Fruit fly (Drosophila melanogaster) whole organism, embryonic: ENCODE data around the gene Osi10b.

Experiments used
- Bteb2 ChIP-seq: fragments of 200-800 bp; sonication (Bioruptor generic); optimal IDR thresholded peaks from 2 replicates; lab custom pipeline; 2016; ENCODE audit warnings: missing biosample characterization, missing genetic modification characterization
- CG10267 ChIP-seq: fragments of 200-800 bp; sonication (Bioruptor generic); optimal IDR thresholded peaks from 2 replicates; lab custom pipeline; 2018; ENCODE audit warnings: missing biosample characterization, mild to moderate bottlenecking, missing genetic modification characterization, moderate library complexity
- CG11247 ChIP-seq: fragments of 200-800 bp; sonication (Bioruptor generic); IDR thresholded peaks from 2 replicates; pipeline ENCODE4 v1.3.6; 2022; ENCODE audit warnings: missing biosample characterization, missing genetic modification characterization
- CG14667 ChIP-seq: fragments of 200-800 bp; sonication (Bioruptor generic); IDR thresholded peaks from 2 replicates; pipeline ENCODE4 v1.3.6; 2022; ENCODE audit warnings: missing biosample characterization, missing genetic modification characterization
- CG14710 ChIP-seq: fragments of 200-800 bp; sonication (Bioruptor generic); optimal IDR thresholded peaks from 3 replicates; lab custom pipeline; 2019; ENCODE audit warnings: missing biosample characterization, mild to moderate bottlenecking, missing genetic modification characterization, moderate library complexity
- CG14860 ChIP-seq: fragments of 200-800 bp; sonication (Bioruptor generic); IDR thresholded peaks from 3 replicates; pipeline ENCODE4 v1.3.6; 2022; ENCODE audit warnings: missing biosample characterization, missing genetic modification characterization; ENCODE audit not compliant: partially characterized antibody
- CG17385 ChIP-seq: fragments of 200-800 bp; sonication (Bioruptor generic); optimal IDR thresholded peaks from 3 replicates; lab custom pipeline; 2018; ENCODE audit warnings: missing biosample characterization, mild to moderate bottlenecking, missing genetic modification characterization
- CG17802 ChIP-seq: fragments of 200-800 bp; sonication (Bioruptor generic); optimal IDR thresholded peaks from 2 replicates; lab custom pipeline; 2018; ENCODE audit warnings: missing biosample characterization, mild to moderate bottlenecking, missing genetic modification characterization, moderate library complexity
- CG30403 ChIP-seq: fragments of 200-800 bp; sonication (Bioruptor generic); optimal IDR thresholded peaks from 3 replicates; lab custom pipeline; 2016; ENCODE audit warnings: missing biosample characterization, missing genetic modification characterization
- CG31441 ChIP-seq: fragments of 200-800 bp; sonication (Bioruptor generic); IDR thresholded peaks from 2 replicates; pipeline ENCODE4 v1.3.6; 2022; ENCODE audit warnings: missing biosample characterization, missing genetic modification characterization
- CG32532 ChIP-seq: fragments of 200-800 bp; sonication (Bioruptor generic); IDR thresholded peaks from 2 replicates; pipeline ENCODE4 v1.3.6; 2022; ENCODE audit warnings: missing biosample characterization, missing genetic modification characterization
- CG3726 ChIP-seq: fragments of 200-800 bp; sonication (Bioruptor generic); IDR thresholded peaks from 3 replicates; pipeline ENCODE4, ENCODE4 v1.3.6; 2022; ENCODE audit warnings: missing biosample characterization, missing genetic modification characterization
- CG4617 ChIP-seq: fragments of 200-800 bp; sonication (Bioruptor generic); optimal IDR thresholded peaks from 3 replicates; lab custom pipeline; 2016; ENCODE audit warnings: missing biosample characterization, missing genetic modification characterization, borderline replicate concordance
- CG5180 ChIP-seq: fragments of 200-800 bp; sonication (Bioruptor generic); optimal IDR thresholded peaks from 3 replicates; lab custom pipeline; 2017; ENCODE audit warnings: missing biosample characterization, missing genetic modification characterization, mild to moderate bottlenecking, moderate library complexity, missing genetic modification reagents
- CG9817 ChIP-seq: fragments of 200-800 bp; sonication (Bioruptor generic); optimal IDR thresholded peaks from 2 replicates; lab custom pipeline; 2018; ENCODE audit warnings: missing biosample characterization, mild to moderate bottlenecking, missing genetic modification characterization, moderate library complexity
- CTCF ChIP-seq: fragments of 200-800 bp; sonication (Bioruptor generic); optimal IDR thresholded peaks from 2 replicates; lab custom pipeline; 2017; ENCODE audit warnings: missing biosample characterization, mild to moderate bottlenecking, missing genetic modification characterization, moderate library complexity
- CrebB ChIP-seq: fragments of 200-800 bp; sonication (Bioruptor generic); optimal IDR thresholded peaks from 3 replicates; lab custom pipeline; 2018; ENCODE audit warnings: missing biosample characterization, mild to moderate bottlenecking, missing genetic modification characterization
- Dfd ChIP-seq, 2 experiments: fragments of >200 bp; optimal IDR thresholded peaks; 2 replicates each; lab custom pipeline; 2017; ENCODE audit warnings: missing biosample characterization in 2 of 2, missing genetic modification characterization in 2 of 2
- Doc2 ChIP-seq: fragments of 200-800 bp; sonication (Bioruptor generic); IDR thresholded peaks from 2 replicates; pipeline ENCODE4 v1.3.6; 2022; ENCODE audit warnings: missing biosample characterization, missing genetic modification characterization
- Hmx ChIP-seq: fragments of 200-800 bp; sonication (Bioruptor generic); optimal IDR thresholded peaks from 2 replicates; lab custom pipeline; 2016; ENCODE audit warnings: missing biosample characterization, missing genetic modification characterization
- Hsf ChIP-seq: fragments of 200-800 bp; sonication (Bioruptor generic); optimal IDR thresholded peaks from 3 replicates; lab custom pipeline; 2016; ENCODE audit warnings: missing biosample characterization, missing genetic modification characterization
- Mes4 ChIP-seq: fragments of 200-800 bp; sonication (Bioruptor generic); optimal IDR thresholded peaks from 2 replicates; lab custom pipeline; 2016; ENCODE audit warnings: missing biosample characterization, missing genetic modification characterization
- Nf-YB ChIP-seq: fragments of 200-800 bp; sonication (Bioruptor generic); optimal IDR thresholded peaks from 3 replicates; lab custom pipeline; 2019; ENCODE audit warnings: missing biosample characterization, mild to moderate bottlenecking, missing genetic modification characterization, moderate library complexity
- PHDP ChIP-seq: fragments of 200-800 bp; sonication (Bioruptor generic); optimal IDR thresholded peaks from 3 replicates; lab custom pipeline; 2018; ENCODE audit warnings: missing biosample characterization, mild to moderate bottlenecking, missing genetic modification characterization, moderate library complexity
- Scr ChIP-seq: fragments of 200-800 bp; sonication (Bioruptor generic); IDR thresholded peaks from 2 replicates; pipeline ENCODE4 v1.3.6; 2022; ENCODE audit warnings: missing biosample characterization, missing genetic modification characterization; ENCODE audit not compliant: partially characterized antibody
- Sox100B ChIP-seq: fragments of 200-800 bp; sonication (Bioruptor generic); optimal IDR thresholded peaks from 3 replicates; lab custom pipeline; 2018; ENCODE audit warnings: missing biosample characterization, mild to moderate bottlenecking, missing genetic modification characterization
- Ssrp ChIP-seq: fragments of 200-800 bp; sonication (Bioruptor generic); optimal IDR thresholded peaks from 2 replicates; lab custom pipeline; 2018; ENCODE audit warnings: missing biosample characterization, mild to moderate bottlenecking, missing genetic modification characterization, moderate library complexity
- Xrp1 ChIP-seq: fragments of 200-800 bp; sonication (Bioruptor generic); IDR thresholded peaks from 2 replicates; pipeline ENCODE4 v1.3.6; 2022; ENCODE audit warnings: missing biosample characterization, missing genetic modification characterization
- abd-A ChIP-seq: fragments of 200-800 bp; sonication (Bioruptor generic); optimal IDR thresholded peaks from 3 replicates; lab custom pipeline; 2019; ENCODE audit warnings: missing biosample characterization, mild to moderate bottlenecking, missing genetic modification characterization, moderate library complexity
- az2 ChIP-seq: fragments of 200-800 bp; sonication (Bioruptor generic); optimal IDR thresholded peaks from 3 replicates; lab custom pipeline; 2016; ENCODE audit warnings: missing biosample characterization, missing genetic modification characterization
- btn ChIP-seq: fragments of 200-800 bp; sonication (Bioruptor generic); optimal IDR thresholded peaks from 2 replicates; lab custom pipeline; 2016; ENCODE audit warnings: missing biosample characterization, missing genetic modification characterization
- cato ChIP-seq: fragments of 200-800 bp; sonication (Bioruptor generic); optimal IDR thresholded peaks from 2 replicates; lab custom pipeline; 2016; ENCODE audit warnings: missing biosample characterization, missing genetic modification characterization, borderline replicate concordance
- chif ChIP-seq, 2 experiments: fragments of 200-800 bp; sonication (Bioruptor generic); optimal IDR thresholded peaks; 3 replicates each; lab custom pipeline; 2016; ENCODE audit warnings: missing biosample characterization in 2 of 2, missing genetic modification characterization in 2 of 2
- chm ChIP-seq: fragments of 200-800 bp; sonication (Bioruptor generic); IDR thresholded peaks from 2 replicates; pipeline ENCODE4 v1.3.6; 2022; ENCODE audit warnings: missing biosample characterization, missing genetic modification characterization
- crp ChIP-seq, 2 experiments: fragments of 200-800 bp; sonication (Bioruptor generic); optimal IDR thresholded peaks; 2 replicates in 1 of 2; 3 replicates in 1 of 2; lab custom pipeline; 2017; ENCODE audit warnings: missing biosample characterization in 2 of 2, missing genetic modification characterization in 2 of 2, mild to moderate bottlenecking in 1 of 2, moderate library complexity in 1 of 2
- dan ChIP-seq: fragments of 200-800 bp; sonication (Bioruptor generic); IDR thresholded peaks from 2 replicates; pipeline ENCODE4 v1.3.6; 2022; ENCODE audit warnings: missing biosample characterization, missing genetic modification characterization
- emc ChIP-seq: fragments of 200-800 bp; sonication (Bioruptor generic); optimal IDR thresholded peaks from 2 replicates; lab custom pipeline; 2016; ENCODE audit warnings: missing biosample characterization, missing genetic modification characterization
- esg ChIP-seq: fragments of 200-800 bp; sonication (Bioruptor generic); conservative IDR thresholded peaks from 2 replicates; pipeline ENCODE4 v1.3.6; 2022; ENCODE audit warnings: missing biosample characterization, missing genetic modification characterization
- ewg ChIP-seq: fragments of 200-800 bp; sonication (Bioruptor generic); optimal IDR thresholded peaks from 3 replicates; lab custom pipeline; 2017; ENCODE audit warnings: mild to moderate bottlenecking, missing biosample characterization, missing genetic modification reagents, missing genetic modification characterization
- eyg ChIP-seq: fragments of 200-800 bp; sonication (Bioruptor generic); optimal IDR thresholded peaks from 3 replicates; lab custom pipeline; 2016; ENCODE audit warnings: missing biosample characterization, missing genetic modification characterization
- fd96Cb ChIP-seq: fragments of 200-800 bp; sonication (Bioruptor generic); optimal IDR thresholded peaks from 2 replicates; lab custom pipeline; 2018; ENCODE audit warnings: missing biosample characterization, mild to moderate bottlenecking, missing genetic modification characterization, moderate library complexity
- gce ChIP-seq: fragments of 200-800 bp; sonication (Bioruptor generic); IDR thresholded peaks from 3 replicates; pipeline ENCODE4 v1.3.6; 2022; ENCODE audit warnings: missing biosample characterization, missing genetic modification characterization
- gem ChIP-seq: fragments of 200-800 bp; sonication (Bioruptor generic); optimal IDR thresholded peaks from 2 replicates; lab custom pipeline; 2019; ENCODE audit warnings: missing biosample characterization, mild to moderate bottlenecking, missing genetic modification characterization, moderate library complexity
- gt ChIP-seq: fragments of 200-800 bp; sonication (Bioruptor generic); IDR thresholded peaks from 2 replicates; pipeline ENCODE4 v1.3.6; 2022; ENCODE audit warnings: missing biosample characterization, missing genetic modification characterization
- insv ChIP-seq, 2 experiments: fragments of 200-800 bp; sonication (Bioruptor generic); optimal IDR thresholded peaks; 3 replicates each; lab custom pipeline; 2016 to 2018; ENCODE audit warnings: missing biosample characterization in 2 of 2, missing genetic modification characterization in 2 of 2
- luna ChIP-seq: fragments of 200-800 bp; sonication (Bioruptor generic); optimal IDR thresholded peaks from 2 replicates; lab custom pipeline; 2016; ENCODE audit warnings: missing biosample characterization, missing genetic modification characterization
- maf-S ChIP-seq: fragments of 200-800 bp; sonication (Bioruptor generic); optimal IDR thresholded peaks from 2 replicates; lab custom pipeline; 2016; ENCODE audit warnings: missing biosample characterization, missing genetic modification characterization
- nerfin-2 ChIP-seq: fragments of 200-800 bp; sonication (Bioruptor generic); IDR thresholded peaks from 2 replicates; pipeline ENCODE4 v1.3.6; 2022; ENCODE audit warnings: missing biosample characterization, missing genetic modification characterization; ENCODE audit not compliant: partially characterized antibody
- oc ChIP-seq: fragments of 200-800 bp; sonication (Bioruptor generic); optimal IDR thresholded peaks from 2 replicates; lab custom pipeline; 2018; ENCODE audit warnings: missing biosample characterization, mild to moderate bottlenecking, missing genetic modification characterization, moderate library complexity
- pb ChIP-seq: fragments of 200-800 bp; sonication (Bioruptor generic); optimal IDR thresholded peaks from 3 replicates; lab custom pipeline; 2016; ENCODE audit warnings: missing biosample characterization, missing genetic modification characterization
- pfk ChIP-seq: fragments of 200-800 bp; sonication (Bioruptor generic); optimal IDR thresholded peaks from 2 replicates; lab custom pipeline; 2018; ENCODE audit warnings: missing biosample characterization, mild to moderate bottlenecking, missing genetic modification characterization, moderate library complexity
- vfl ChIP-seq: fragments of 200-800 bp; sonication (Bioruptor generic); optimal IDR thresholded peaks from 2 replicates; lab custom pipeline; 2016; ENCODE audit warnings: missing biosample characterization, missing genetic modification characterization

Osi10b gene

dm6 chr3R:6241289-6241688 is 24.7 kb upstream of the Osi10b start (continued):
- TF ChIP-seq CG9817 (tag; lab: Kevin White, UChicago) = no peak
- TF ChIP-seq CG17385 (GFP tag; lab: Kevin White, UChicago) = peak; percentile 15
- no peak for TF ChIP-seq CG17802 (tag; lab: Kevin White, UChicago)
- no peak for TF ChIP-seq Doc2 (GFP tag; lab: Robert Waterston, UW)
- peak; percentile 46 for TF ChIP-seq CG14710 (tag; lab: Kevin White, UChicago)
- TF ChIP-seq btn (GFP tag; lab: Kevin White, UChicago) = no peak
- TF ChIP-seq chm (GFP tag; lab: Robert Waterston, UW) = no peak
- TF ChIP-seq esg = no peak
- TF ChIP-seq gem (tag; lab: Kevin White, UChicago) = peak; percentile 70
- no peak for TF ChIP-seq Hsf (GFP tag; lab: Kevin White, UChicago)
- TF ChIP-seq gce (GFP tag; lab: Robert Waterston, UW) = no peak
- TF ChIP-seq maf-S (GFP tag; lab: Kevin White, UChicago) = no peak
- TF ChIP-seq Scr (GFP tag; lab: Robert Waterston, UW) = no peak
- no peak for TF ChIP-seq emc (GFP tag; lab: Kevin White, UChicago)
- TF ChIP-seq az2 (GFP tag; lab: Kevin White, UChicago) = peak; percentile 5
- no peak for TF ChIP-seq dan (GFP tag; lab: Robert Waterston, UW)
- TF ChIP-seq PHDP (tag; lab: Kevin White, UChicago) = peak; percentile 31
- no peak for TF ChIP-seq CG4617 (GFP tag; lab: Kevin White, UChicago)
- no peak for TF ChIP-seq CG11247 (GFP tag; lab: Robert Waterston, UW)
- no peak for TF ChIP-seq Hmx (GFP tag; lab: Kevin White, UChicago)
- TF ChIP-seq CG3726 = no peak
- no peak for TF ChIP-seq luna (GFP tag; lab: Kevin White, UChicago)
- TF ChIP-seq Xrp1 (GFP tag; lab: Robert Waterston, UW) = 0 out of 2 replicates have a peak, but pooled peaks have one; percentile 7
- TF ChIP-seq oc (tag; lab: Kevin White, UChicago) = no peak
- TF ChIP-seq chif (GFP tag; optimal IDR thresholded peaks at IDR 0.05; lab: Kevin White, UChicago) = no peak
- peak; percentile 29 for TF ChIP-seq CG10267 (tag; lab: Kevin White, UChicago)
- TF ChIP-seq Nf-YB (GFP tag; lab: Kevin White, UChicago) = no peak
- no peak for TF ChIP-seq Mes4 (GFP tag; lab: Kevin White, UChicago)
- peak; percentile 73 for TF ChIP-seq Sox100B
- no peak for TF ChIP-seq abd-A (tag; lab: Kevin White, UChicago)
- no peak for TF ChIP-seq vfl
- TF ChIP-seq CG5180 (GFP tag; lab: Kevin White, UChicago) = no peak
- peak; percentile 20 for TF ChIP-seq CG30403
- peak; percentile 72 for TF ChIP-seq CG31441 (GFP tag; lab: Robert Waterston, UW)
- TF ChIP-seq CG14667 (GFP tag; lab: Robert Waterston, UW) = no peak
- TF ChIP-seq cato (GFP tag; lab: Kevin White, UChicago) = no peak
- TF ChIP-seq pb (GFP tag; lab: Kevin White, UChicago) = no peak
- TF ChIP-seq ewg (GFP tag; lab: Kevin White, UChicago) = peak; percentile 29
- TF ChIP-seq nerfin-2 (GFP tag; lab: Robert Waterston, UW) = no peak
- TF ChIP-seq CG14860 (GFP tag; lab: Robert Waterston, UW) = no peak
- TF ChIP-seq CrebB (tag; lab: Kevin White, UChicago) = no peak
- no peak for TF ChIP-seq Bteb2
- peak; percentile 65 for TF ChIP-seq Ssrp (tag; lab: Kevin White, UChicago)
- peak; percentile 49 for TF ChIP-seq fd96Cb (tag; lab: Kevin White, UChicago)
- no peak for TF ChIP-seq insv (GFP tag; optimal IDR thresholded peaks at IDR 0.05; lab: Kevin White, UChicago)
- no peak for TF ChIP-seq eyg
- no peak for TF ChIP-seq CG32532 (GFP tag; lab: Robert Waterston, UW)
- no peak for TF ChIP-seq Dfd (GFP tag; optimal IDR thresholded peaks at IDR 0.05; lab: Kevin White, UChicago)
- TF ChIP-seq crp (GFP tag; optimal IDR thresholded peaks at IDR 0.05; lab: Kevin White, UChicago) = no peak
- no peak for TF ChIP-seq pfk (GFP tag; lab: Kevin White, UChicago)
- TF ChIP-seq gt (GFP tag; lab: Robert Waterston, UW) = no peak
- TF ChIP-seq CTCF = no peak
